Worm (Caenorhabditis elegans) whole organism, L4/young adult: Measurements from ENCODE around the gene C46C2.5.
A peak's percentile ranks its signal among the peaks of the same experiment; 100 is the strongest.

ENCODE experiments used
- W03F9.2 ChIP-seq: fragments of 150-350 bp; optimal IDR thresholded peaks from 2 replicates; lab custom pipeline; 2014; ENCODE audit warnings: missing biosample characterization, missing genetic modification characterization
- dao-5 ChIP-seq: sonication (generic microtip); optimal IDR thresholded peaks from 2 replicates; lab custom pipeline; 2016; ENCODE audit warnings: missing genotype, missing genetic modification characterization, moderate library complexity, missing compliant biosample characterization
- him-1 ChIP-seq: sonication (generic microtip); optimal IDR thresholded peaks from 2 replicates; lab custom pipeline; 2016; ENCODE audit warnings: missing genotype, missing genetic modification reagents, missing genetic modification characterization, missing compliant biosample characterization

- TF ChIP-seq W03F9.2 (tag; lab: Kevin White, UChicago) (peak; percentile 16), dao-5 (no peak), him-1 (peak; percentile 48)
Measured at ce11 chrIV:9196755-9197154, 4.3 kb upstream of the C46C2.5 start.
